Worm (Caenorhabditis elegans) whole organism, L4/young adult: ENCODE results near the gene coh-3.

Experiments used
- W03F9.2 ChIP-seq: fragments of 150-350 bp; optimal IDR thresholded peaks from 2 replicates; lab custom pipeline; 2014; ENCODE audit warnings: missing biosample characterization, missing genetic modification characterization
- him-1 ChIP-seq: sonication (generic microtip); optimal IDR thresholded peaks from 2 replicates; lab custom pipeline; 2016; ENCODE audit warnings: missing genotype, missing genetic modification reagents, missing genetic modification characterization, missing compliant biosample characterization

ce11 chrV:14481987-14482386, 24.8 kb downstream of the coh-3 start, which contains the start of gene R02D5.10:
- TF ChIP-seq W03F9.2 (tag; lab: Kevin White, UChicago) (no peak), him-1 (tag; lab: Kevin White, UChicago) (no peak)
